Fruit fly (Drosophila melanogaster) whole organism, embryonic: ENCODE measurements around the gene CG32544.

ENCODE experiments used
- CG11695 ChIP-seq: fragments of 200-800 bp; sonication (Bioruptor generic); IDR thresholded peaks from 3 replicates; pipeline ENCODE4 v1.3.6; 2022; ENCODE audit warnings: missing biosample characterization, missing genetic modification characterization
- CG17802 ChIP-seq: fragments of 200-800 bp; sonication (Bioruptor generic); optimal IDR thresholded peaks from 2 replicates; lab custom pipeline; 2018; ENCODE audit warnings: missing biosample characterization, mild to moderate bottlenecking, missing genetic modification characterization, moderate library complexity
- CG4328 ChIP-seq: fragments of 200-800 bp; sonication (Bioruptor generic); optimal IDR thresholded peaks from 3 replicates; lab custom pipeline; 2017; ENCODE audit warnings: missing biosample characterization, missing genetic modification reagents, missing genetic modification characterization
- CG4854 ChIP-seq: fragments of 200-800 bp; sonication (Bioruptor generic); optimal IDR thresholded peaks from 2 replicates; lab custom pipeline; 2016; ENCODE audit warnings: missing biosample characterization, missing genetic modification characterization, inconsistent platforms
- Dp ChIP-seq: fragments of 200-800 bp; sonication (Bioruptor generic); optimal IDR thresholded peaks from 2 replicates; lab custom pipeline; 2018; ENCODE audit warnings: missing biosample characterization, mild to moderate bottlenecking, missing genetic modification characterization, moderate library complexity
- Six4 ChIP-seq: fragments of 200-800 bp; sonication (Bioruptor generic); optimal IDR thresholded peaks from 2 replicates; lab custom pipeline; 2016; ENCODE audit warnings: missing biosample characterization, missing genetic modification characterization
- shn ChIP-seq: fragments of 200-800 bp; sonication (Bioruptor generic); optimal IDR thresholded peaks from 3 replicates; lab custom pipeline; 2016; ENCODE audit warnings: missing biosample characterization, missing genetic modification characterization
- z ChIP-seq: fragments of 200-800 bp; sonication (Bioruptor generic); IDR thresholded peaks from 3 replicates; pipeline ENCODE4 v1.3.6; 2022; ENCODE audit warnings: missing biosample characterization, missing genetic modification characterization

- TF ChIP-seq CG11695 (GFP tag; lab: Robert Waterston, UW) (no peak), z (GFP tag; lab: Robert Waterston, UW) (no peak), CG4328 (GFP tag; lab: Kevin White, UChicago) (no peak), CG17802 (tag; lab: Kevin White, UChicago) (no peak), CG4854 (GFP tag; lab: Kevin White, UChicago) (no peak), Dp (no peak), Six4 (GFP tag; lab: Kevin White, UChicago) (no peak), shn (GFP tag; lab: Kevin White, UChicago) (no peak)
Measured at dm6 chrX:18897906-18898305, 37.8 kb downstream of the CG32544 start.
